Fruit fly (Drosophila melanogaster) whole organism, larva: ENCODE measurements around the gene Syx5.

Experiments used
- noc ChIP-seq: fragments of 200-800 bp; sonication (Bioruptor generic); optimal IDR thresholded peaks from 3 replicates; lab custom pipeline; 2019; ENCODE audit warnings: missing biosample characterization, mild to moderate bottlenecking, missing genetic modification characterization, moderate library complexity

The Syx5 gene

DNA sequence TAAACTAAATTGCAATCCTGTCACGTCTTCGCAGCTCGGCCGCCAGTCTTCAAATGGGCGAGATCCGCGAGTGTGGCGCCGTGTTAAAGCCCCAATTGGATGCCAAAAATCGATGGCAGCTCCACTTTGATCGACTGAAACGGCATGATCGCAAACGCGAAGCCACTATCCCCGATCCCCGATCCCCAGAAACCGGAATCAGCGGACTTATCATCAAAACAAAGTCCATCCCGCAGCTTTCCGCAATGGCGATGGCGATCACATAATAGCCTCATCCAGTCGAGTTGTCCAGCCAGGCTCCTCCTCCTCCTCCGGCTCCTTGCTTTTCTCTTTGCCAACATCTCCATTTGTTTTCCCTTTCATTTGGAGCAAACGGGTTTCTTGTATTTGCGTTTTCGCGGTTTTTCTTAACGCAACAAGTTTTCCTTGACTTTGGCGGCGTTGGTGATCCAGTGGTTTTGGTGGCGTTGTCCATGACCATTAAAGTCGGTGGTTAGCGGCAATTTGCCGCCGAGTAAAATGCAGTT is 14.1 kb upstream of the Syx5 start, which contains the start of gene CG13258:
TSS of gene CG13258 (minus strand) at position 51 of the 527 bp plus-strand sequence.
- no peak for TF ChIP-seq noc

DNA sequence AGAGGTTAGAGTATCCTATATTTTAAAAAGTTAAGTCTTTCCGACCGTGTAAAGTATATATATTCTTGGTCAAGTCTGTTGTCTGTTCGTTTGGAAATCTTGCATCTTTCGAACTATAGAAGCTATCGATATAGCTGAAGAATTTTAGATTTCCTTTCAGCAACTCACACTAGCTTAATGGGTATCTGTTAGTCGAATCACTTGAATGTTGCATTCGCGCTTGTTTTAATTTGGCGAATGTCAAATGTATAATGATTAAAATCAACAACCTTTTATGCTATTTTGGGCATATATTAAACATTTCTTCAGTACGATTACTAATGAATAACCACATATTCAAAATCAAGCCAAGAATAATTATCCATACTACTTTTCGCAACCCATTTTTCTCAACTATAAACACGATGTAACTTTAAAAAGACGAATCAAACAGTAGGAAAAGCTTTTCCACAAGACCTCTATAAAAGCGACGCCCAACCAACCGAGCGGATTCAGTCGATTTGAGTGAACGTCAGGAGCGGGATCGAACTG is 13.4 kb upstream of the Syx5 start, which contains the start of gene Cyp303a1:
TSS of gene Cyp303a1 (plus strand) at position 481 of the 531 bp plus-strand sequence.
- no peak for TF ChIP-seq noc

DNA sequence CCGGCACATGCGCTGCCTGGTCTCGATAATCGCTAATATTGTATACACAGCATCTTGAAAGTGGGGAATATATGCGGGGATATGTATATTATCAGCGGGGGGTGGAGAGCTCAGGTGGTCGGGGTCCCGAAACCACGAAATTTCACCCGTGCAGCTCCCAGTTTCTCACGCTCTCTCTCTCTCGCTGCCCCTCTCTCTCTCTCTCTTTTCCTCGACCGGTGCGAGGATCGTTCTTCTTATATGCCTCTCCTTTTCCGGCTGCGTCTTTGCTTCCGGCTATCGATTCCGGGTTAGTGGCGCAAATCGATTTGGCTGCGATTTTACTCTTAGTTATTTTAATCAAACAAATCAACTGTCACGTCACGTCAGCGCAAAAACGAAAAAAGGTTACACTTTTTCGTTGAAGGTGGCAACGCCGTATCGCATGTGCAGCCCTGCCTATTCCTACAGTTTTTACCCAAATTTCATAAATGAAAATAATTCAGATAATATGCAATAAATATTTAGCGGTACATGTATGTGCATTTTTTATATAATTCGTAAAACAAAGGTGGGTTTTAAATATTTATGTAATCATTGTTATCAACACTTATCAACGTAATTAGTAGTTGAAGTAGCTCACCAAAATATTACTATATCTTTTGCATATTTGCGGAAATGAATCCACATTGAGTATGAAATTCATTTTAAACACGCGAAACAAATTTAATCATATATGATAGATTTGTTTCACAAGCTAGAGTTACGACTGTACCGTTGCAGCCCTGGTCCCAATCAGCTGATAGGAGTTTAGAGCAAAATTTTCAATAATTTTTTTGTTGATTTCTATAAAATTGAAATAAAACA is 7.5 kb upstream of the Syx5 start, which contains the start of the genes heix and CG17328:
TSS of gene heix (minus strand) at position 393 of the 846 bp plus-strand sequence.
TSS of gene CG17328 (plus strand) at position 478 of the 846 bp plus-strand sequence.
- no peak for TF ChIP-seq noc

DNA sequence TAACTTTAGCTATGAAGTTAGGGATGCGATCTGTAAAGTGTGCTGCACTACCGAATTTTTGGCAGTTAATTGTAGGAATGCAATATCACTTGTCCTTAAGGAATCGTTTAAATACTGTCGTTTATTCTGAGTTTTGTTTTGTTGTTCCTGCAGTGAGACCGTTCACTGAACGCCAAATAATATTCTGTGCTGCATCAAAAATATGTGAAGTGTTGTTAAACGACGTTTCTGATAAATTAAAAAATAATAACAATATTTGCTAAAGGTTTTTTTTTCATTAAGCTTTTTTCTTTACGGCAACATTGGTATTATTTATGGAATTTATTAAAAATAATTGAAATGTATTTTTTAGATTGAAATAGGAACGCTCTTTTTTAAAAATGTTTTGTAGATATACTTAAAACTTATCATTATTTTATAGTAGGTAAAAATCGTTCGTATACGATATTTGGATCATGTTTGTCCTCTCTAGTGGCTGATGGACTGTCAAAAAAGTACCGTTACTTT is 4.3 kb upstream of the Syx5 start, which contains the start of gene GMF:
TSS of gene GMF (minus strand) at position 182 of the 507 bp plus-strand sequence.
- peak; percentile 44 for TF ChIP-seq noc

DNA sequence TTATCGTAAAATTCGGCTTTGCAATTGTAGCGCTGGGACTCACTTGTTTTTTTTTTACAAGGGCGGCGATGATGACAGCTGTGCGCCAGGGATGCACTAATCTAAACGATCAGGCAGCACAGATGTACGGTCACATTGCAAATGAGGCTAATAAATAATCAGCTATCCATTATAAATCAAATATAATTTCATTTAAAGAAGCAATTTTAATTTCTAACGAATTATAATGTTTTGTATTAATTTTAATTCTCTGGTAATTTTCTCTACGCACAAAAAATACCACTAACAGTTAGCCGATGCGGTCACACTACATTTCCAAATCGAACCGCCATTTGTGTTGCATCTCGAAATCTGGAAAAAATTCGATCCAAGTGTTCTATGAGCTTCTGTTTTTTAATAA is 3.5 kb downstream of the Syx5 start, which contains the start of the genes cni and fzy:
TSS of gene cni (minus strand) at position 79 of the 400 bp plus-strand sequence.
TSS of gene fzy (plus strand) at position 309 of the 400 bp plus-strand sequence.
- TF ChIP-seq noc, result no peak

DNA sequence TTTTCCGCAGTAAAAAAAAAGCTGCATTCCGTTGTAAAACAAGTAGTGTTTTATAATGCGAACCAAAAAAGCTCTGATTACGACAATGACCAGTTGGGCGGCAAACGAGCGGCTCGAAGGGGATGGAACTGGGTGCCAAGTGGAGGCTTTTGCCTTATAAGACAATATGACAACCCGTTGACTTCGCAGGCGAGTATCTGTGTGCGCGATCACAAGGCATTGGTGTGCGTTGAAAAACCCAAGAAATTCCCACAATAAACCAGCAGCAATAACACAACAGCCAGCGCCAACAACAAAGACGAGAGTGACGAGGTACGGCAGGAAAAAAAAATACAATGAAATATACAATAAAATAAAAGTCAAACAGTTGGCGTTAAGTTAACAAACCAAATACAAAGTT is 7.9 kb downstream of the Syx5 start:
- peak; percentile 6 for TF ChIP-seq noc

DNA sequence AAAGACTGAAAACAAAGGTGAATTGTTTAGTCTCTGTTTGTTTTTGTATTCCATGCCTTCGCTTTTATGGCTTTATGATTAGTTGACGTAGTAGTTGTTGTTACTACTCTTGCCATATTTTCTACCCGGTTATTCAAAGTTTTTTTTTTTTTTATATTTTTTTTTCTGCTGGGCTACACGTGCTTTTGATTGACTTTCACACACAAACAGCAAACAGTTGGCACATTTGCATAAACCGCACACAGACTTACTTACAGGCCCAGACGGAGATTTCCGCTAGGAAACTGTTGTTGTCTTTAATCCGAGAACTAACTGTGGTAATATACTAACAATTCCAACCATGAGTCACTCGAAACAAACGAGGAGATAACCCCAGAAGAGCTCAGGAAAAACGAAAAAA is 8.7 kb downstream of the Syx5 start:
- no peak for TF ChIP-seq noc

DNA sequence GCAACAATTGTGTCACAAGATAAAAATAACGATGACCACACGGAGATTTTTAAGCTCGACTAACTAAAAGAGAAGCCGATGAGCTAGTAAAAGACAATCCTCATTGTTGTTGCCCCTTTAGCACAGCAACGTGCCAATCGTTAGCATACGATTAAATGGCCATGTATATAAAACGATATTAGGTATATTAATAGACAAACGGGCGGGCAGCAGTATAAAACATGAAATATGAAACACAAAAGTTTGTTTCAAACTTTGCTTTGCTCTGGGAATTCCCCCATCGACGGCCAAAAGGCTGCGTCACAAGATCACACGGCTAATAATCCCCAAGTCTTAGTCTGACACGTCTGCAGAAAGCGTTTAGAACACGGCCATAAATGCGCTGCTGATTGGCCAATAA is 9.3 kb downstream of the Syx5 start:
- TF ChIP-seq noc, result no peak

DNA sequence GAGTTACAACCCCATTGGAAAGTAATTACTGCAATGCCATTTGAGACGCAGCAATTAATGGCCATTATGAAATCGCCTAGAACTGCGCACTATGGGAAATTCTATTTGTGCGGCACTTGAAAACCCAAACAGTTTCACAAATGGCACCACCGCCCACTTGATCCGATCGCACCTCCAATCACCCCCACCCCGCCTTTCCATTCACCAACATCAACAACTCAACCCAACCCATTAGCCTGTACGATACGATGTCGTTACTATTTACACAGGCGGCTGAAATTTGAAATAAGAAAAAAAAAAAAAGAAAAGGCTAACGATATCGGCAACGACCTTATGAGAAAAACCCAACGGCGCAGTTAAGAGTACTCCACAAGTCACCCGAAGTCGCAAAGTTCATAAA is 10.0 kb downstream of the Syx5 start:
- TF ChIP-seq noc, result no peak

DNA sequence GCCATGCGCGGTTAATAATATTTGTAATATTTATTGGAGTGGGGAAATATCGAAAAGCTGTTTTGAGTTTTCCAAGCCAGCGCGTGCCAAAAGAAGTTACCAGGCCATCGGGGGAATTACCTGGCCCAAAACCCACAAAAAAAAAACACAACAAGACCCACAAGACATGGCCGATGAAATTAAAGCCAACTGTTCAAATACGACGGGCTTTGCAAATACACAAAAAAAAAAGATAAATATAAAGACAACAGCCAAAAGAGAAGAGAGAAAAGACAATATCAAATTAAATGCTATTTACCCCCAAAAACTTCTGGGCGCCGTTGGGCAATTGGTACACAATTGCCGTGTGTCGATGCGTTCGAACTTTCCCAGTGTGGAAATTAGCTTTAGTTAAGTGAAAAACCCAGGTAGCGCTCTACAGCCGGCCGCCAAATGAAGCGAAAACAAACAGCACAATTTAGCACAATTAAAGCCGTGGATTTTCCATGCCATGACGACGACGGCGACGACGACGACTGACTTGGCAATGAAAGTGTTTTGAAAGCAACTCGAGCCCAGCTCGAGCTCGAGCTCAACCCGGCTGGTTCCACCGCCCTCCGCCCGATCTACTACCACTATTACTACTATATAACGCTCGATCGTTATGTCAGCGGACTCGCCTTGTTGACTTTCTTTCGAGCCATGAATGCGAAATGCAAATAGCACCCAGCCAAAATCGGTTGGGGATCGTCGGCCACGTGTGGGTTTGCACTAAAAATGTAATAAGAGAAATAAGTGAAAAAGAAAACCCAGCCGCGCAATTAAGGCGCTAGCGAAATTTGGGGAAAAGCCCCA is 10.8 kb downstream of the Syx5 start:
- TF ChIP-seq noc, result peak; percentile 4

DNA sequence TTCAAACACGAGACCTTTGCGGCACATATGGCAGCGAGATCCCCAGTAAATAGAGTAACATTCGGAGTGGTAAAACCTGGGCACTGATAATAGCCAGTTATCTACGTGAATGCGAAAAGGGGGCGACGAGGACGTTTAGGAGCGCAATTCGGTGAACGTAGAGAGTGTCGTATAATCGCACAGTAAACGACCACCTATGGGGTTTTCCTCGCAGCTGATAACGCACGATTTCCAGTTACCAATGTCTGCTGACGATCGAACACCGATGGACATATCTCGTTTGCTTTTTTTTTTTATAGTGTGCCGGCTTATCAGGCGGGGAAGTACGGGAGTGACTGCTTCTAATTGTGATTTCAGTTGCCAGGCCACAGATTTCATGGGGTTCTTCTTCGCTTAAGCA is 12.6 kb downstream of the Syx5 start:
- TF ChIP-seq noc, result peak; percentile 21

DNA sequence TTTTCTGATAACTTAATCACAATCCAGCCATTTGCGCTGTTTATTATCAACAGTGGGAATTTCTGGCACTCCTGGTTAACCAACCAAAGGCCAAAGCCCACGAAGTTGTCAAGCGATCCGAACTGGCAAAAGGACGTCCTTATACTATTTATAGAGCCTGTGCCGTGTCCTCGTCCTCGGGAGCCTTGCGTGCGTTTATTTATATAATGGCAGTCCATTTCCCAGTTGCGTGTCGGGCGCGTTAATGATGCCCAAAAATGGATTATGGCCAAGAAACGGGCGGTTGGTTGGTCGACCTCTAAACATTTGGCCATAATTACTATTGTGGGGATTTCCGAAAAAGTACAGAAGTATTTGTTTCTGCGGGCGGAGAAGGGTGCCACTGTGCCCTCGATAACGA is 13.3 kb downstream of the Syx5 start:
- TF ChIP-seq noc, result no peak

DNA sequence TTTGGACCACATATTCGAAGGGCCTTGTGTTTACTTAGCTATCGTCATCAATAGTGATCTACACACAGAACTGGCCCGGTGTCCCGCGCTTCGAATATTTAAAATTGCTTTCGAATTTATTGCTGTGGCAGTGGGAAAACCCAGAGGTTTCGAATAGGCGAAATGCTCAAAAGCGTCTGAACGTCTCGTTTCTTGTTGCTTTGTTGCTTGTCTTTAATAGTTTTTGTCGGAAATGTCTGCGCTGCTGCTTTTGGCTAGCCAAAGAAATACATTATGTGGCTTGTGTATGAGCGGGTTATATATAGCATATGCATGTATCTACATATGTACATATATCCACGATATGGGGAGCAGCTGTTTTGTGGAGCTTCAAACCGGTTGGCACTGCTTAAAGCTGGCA is 14.1 kb downstream of the Syx5 start:
- no peak for TF ChIP-seq noc

DNA sequence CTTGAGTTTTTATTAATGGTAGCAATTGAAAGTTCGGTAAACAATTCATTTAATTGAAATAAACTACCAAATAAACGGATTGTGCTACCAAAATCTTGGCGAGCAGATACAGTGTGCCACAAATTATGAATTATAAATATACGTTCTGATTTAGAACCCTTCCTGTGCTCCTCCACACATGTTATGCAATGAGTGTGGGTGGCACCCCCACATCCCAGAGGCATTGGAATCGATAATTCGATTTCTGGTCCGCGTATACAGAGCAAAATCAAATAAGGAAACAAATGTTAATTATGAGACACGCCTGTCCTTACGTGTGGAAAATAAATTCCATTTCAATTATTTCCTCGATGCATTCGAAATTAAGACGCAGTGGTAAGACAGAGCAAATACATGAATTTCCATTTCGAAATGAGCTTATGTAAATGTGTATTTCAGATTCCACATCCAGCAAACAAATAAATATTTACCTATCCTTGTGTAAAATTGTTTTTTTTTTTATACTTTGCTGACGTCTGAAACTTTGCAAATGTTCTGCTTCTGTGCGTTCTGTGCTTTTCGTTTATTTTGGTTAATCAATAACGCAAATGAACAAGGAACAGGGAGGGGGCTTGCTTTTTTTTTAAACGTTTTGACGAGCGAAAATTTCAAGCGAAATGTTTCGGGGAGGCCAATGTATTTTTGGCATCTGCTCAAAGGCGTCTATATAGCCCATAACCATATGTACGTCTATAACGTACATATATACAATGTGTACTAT is 14.9 kb downstream of the Syx5 start:
- no peak for TF ChIP-seq noc

DNA sequence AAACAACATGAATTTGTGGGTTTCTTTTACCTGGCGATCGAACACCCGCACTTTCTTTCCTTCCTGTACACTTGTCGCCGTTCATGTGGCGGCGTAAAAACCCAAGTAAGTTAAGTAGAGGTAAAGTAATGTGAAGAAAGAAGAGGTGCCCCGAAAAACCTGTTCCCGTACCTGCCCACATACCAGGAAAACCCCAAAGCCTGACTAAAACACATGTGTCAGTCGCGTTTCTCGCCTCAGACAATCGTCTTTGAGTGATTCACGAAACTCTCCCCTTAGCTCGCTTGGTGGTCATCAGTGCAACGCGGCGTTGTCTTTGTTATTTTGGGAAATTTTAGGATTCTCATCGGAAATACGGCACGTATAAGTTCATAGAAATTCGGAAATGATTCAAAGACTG is 16.4 kb downstream of the Syx5 start:
- no peak for TF ChIP-seq noc

DNA sequence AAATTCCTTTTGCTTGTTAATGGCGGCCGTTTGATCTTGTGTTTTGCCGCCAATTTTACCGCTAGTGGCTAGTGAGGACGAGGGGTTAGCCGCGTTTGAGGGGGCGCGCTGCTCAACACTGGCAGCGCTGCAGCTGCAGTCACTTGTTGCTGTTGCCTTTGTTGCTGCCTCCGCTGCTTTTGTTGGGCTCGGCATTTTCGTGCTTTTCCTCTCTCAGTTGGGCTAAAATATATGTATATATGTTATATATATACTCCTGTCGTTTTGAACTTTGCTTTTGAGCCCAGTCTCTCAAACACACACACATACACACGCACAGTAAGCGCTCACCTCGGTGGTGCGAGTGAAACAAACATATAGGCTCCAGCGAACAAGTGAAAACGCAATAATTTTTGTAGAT is 17.7 kb downstream of the Syx5 start:
- TF ChIP-seq noc, result no peak
